Worm (Caenorhabditis elegans) whole organism, midembryonic: ENCODE data around the gene B0495.5.

ENCODE experiments used
- T22C8.4 ChIP-seq: fragments of 200-800 bp; sonication (Bioruptor generic); IDR thresholded peaks from 2 replicates; pipeline ENCODE4 v1.3.6; 2022; ENCODE audit warnings: missing genetic modification characterization, missing compliant biosample characterization
- cog-1 ChIP-seq: sonication (generic microtip); optimal IDR thresholded peaks from 2 replicates; lab custom pipeline; 2016; ENCODE audit warnings: missing genetic modification characterization, missing compliant biosample characterization
- flt-1 ChIP-seq: fragments of 200-800 bp; sonication (Bioruptor generic); IDR thresholded peaks from 2 replicates; pipeline ENCODE4 v1.3.6; 2022; ENCODE audit warnings: missing genetic modification characterization, missing compliant biosample characterization
- klf-2 ChIP-seq: fragments of 200-800 bp; sonication (Bioruptor generic); conservative IDR thresholded peaks from 2 replicates; pipeline ENCODE4 v1.3.6; 2022; ENCODE audit warnings: missing genetic modification reagents, missing genetic modification characterization, missing compliant biosample characterization
- med-1 ChIP-seq: sonication (generic microtip); optimal IDR thresholded peaks from 2 replicates; lab custom pipeline; 2017; ENCODE audit warnings: missing genetic modification characterization, mild to moderate bottlenecking, missing compliant biosample characterization, antibody characterized with exemption, missing genetic modification reagents; ENCODE audit not compliant: insufficient read depth
- ref-1 ChIP-seq: fragments of 200-800 bp; sonication (Bioruptor generic); conservative IDR thresholded peaks from 2 replicates; pipeline ENCODE4 v1.3.6; 2022; ENCODE audit warnings: missing genetic modification reagents, missing genetic modification characterization, missing compliant biosample characterization
- tab-1 ChIP-seq: fragments of 200-800 bp; sonication (Bioruptor generic); IDR thresholded peaks from 2 replicates; pipeline ENCODE4 v1.3.6; 2022; ENCODE audit warnings: missing genetic modification characterization, missing compliant biosample characterization
- ztf-23 ChIP-seq: fragments of 200-800 bp; sonication (Bioruptor generic); IDR thresholded peaks from 2 replicates; pipeline ENCODE4 v1.3.6; 2022; ENCODE audit warnings: missing genetic modification reagents, missing genetic modification characterization, missing compliant biosample characterization
- ztf-29 ChIP-seq: fragments of 200-800 bp; sonication (Bioruptor generic); IDR thresholded peaks from 2 replicates; pipeline ENCODE4 v1.3.6; 2022; ENCODE audit warnings: missing genetic modification reagents, missing genetic modification characterization, missing compliant biosample characterization

The B0495.5 gene

ce11 chrII:7666967-7667366 is 31.3 kb downstream of the B0495.5 start, which contains the start of gene lir-2:
Gene lir-2, plus strand, starts transcription at chrII:7667267.
- TF ChIP-seq ref-1 (GFP tag; lab: Robert Waterston, UW) (no peak), T22C8.4 (no peak), tab-1 (GFP tag; lab: Robert Waterston, UW) (no peak), cog-1 (tag; lab: Kevin White, UChicago) (no peak), med-1 (GFP tag; lab: Kevin White, UChicago) (no peak), flt-1 (GFP tag; lab: Robert Waterston, UW) (no peak), klf-2 (no peak), ztf-29 (GFP tag; lab: Robert Waterston, UW) (no peak), ztf-23 (no peak)

ce11 chrII:7666338-7666737 is 32.0 kb downstream of the B0495.5 start:
- no peak for TF ChIP-seq tab-1 (GFP tag; lab: Robert Waterston, UW)
- TF ChIP-seq klf-2 = no peak
- no peak for TF ChIP-seq ztf-23
- no peak for TF ChIP-seq med-1 (GFP tag; lab: Kevin White, UChicago)
- TF ChIP-seq cog-1 (tag; lab: Kevin White, UChicago) = no peak
- TF ChIP-seq flt-1 (GFP tag; lab: Robert Waterston, UW) = no peak
- no peak for TF ChIP-seq ztf-29 (GFP tag; lab: Robert Waterston, UW)
- no peak for TF ChIP-seq T22C8.4
- no peak for TF ChIP-seq ref-1 (GFP tag; lab: Robert Waterston, UW)

- TF ChIP-seq tab-1 (GFP tag; lab: Robert Waterston, UW) (no peak), ztf-23 (0 out of 2 replicates have a peak, but pooled peaks have one; percentile 9)
These were observed 34.3 kb downstream of the B0495.5 start, which contains the start of the genes F18A1.7 and rpa-1 for ce11 chrII:7663704-7664660. Gene F18A1.7, minus strand, starts transcription at chrII:7663754. Gene rpa-1, plus strand, starts transcription at chrII:7664582.

- no peak for TF ChIP-seq tab-1 (GFP tag; lab: Robert Waterston, UW)
- TF ChIP-seq T22C8.4 = no peak
- TF ChIP-seq cog-1 (tag; lab: Kevin White, UChicago) = no peak
- TF ChIP-seq ref-1 (GFP tag; lab: Robert Waterston, UW) = no peak
- TF ChIP-seq ztf-29 (GFP tag; lab: Robert Waterston, UW) = no peak
- TF ChIP-seq flt-1 (GFP tag; lab: Robert Waterston, UW) = no peak
- TF ChIP-seq med-1 (GFP tag; lab: Kevin White, UChicago) = no peak
- TF ChIP-seq ztf-23 = no peak
- no peak for TF ChIP-seq klf-2
These were observed 35.3 kb downstream of the B0495.5 start for ce11 chrII:7663028-7663427.

- TF ChIP-seq tab-1 (GFP tag; lab: Robert Waterston, UW) = no peak
These were observed 36.2 kb downstream of the B0495.5 start, which contains the start of gene alfa-1 for ce11 chrII:7662008-7662686. Gene alfa-1, minus strand, starts transcription at chrII:7662522.

ce11 chrII:7651171-7651570 is 47.1 kb downstream of the B0495.5 start, which contains the start of gene pde-4:
Gene pde-4, minus strand, starts transcription at chrII:7651246.
- no peak for TF ChIP-seq flt-1 (GFP tag; lab: Robert Waterston, UW)
- TF ChIP-seq ztf-23 = no peak
- no peak for TF ChIP-seq tab-1 (GFP tag; lab: Robert Waterston, UW)
- TF ChIP-seq T22C8.4 = no peak
- no peak for TF ChIP-seq klf-2
- no peak for TF ChIP-seq med-1 (GFP tag; lab: Kevin White, UChicago)
- TF ChIP-seq ztf-29 (GFP tag; lab: Robert Waterston, UW) = no peak
- no peak for TF ChIP-seq cog-1 (tag; lab: Kevin White, UChicago)
- TF ChIP-seq ref-1 (GFP tag; lab: Robert Waterston, UW) = no peak
